Comparison of ENCODE assay signal across 3 worm cellular contexts in genomic region chrIII:7729534-7730061, ce11.
TF ChIP-seq lines count a peak whose summit lies in the region.

TSS of gene ZK112.4 (minus strand) at chrIII:7730011.

TF ChIP-seq in whole organism, L2 larva, 48 proteins besides CTCF, POLR2A, EP300 and RAD21 (continued from another document):
- TF ChIP-seq nhr-11 (tag; optimal IDR thresholded peaks at IDR 0.05; lab: Kevin White, UChicago) (peak; percentile 41), egl-27 (tag; optimal IDR thresholded peaks at IDR 0.05; lab: Kevin White, UChicago) (peak; percentile 75), nhr-129 (tag; optimal IDR thresholded peaks at IDR 0.05; lab: Kevin White, UChicago) (peak; percentile 86), alr-1 (tag; optimal IDR thresholded peaks at IDR 0.05; lab: Kevin White, UChicago) (no peak), sem-4 (tag; optimal IDR thresholded peaks at IDR 0.05; lab: Kevin White, UChicago) (peak; percentile 72), nhr-6 (tag; optimal IDR thresholded peaks at IDR 0.05; lab: Kevin White, UChicago) (peak; percentile 41), lin-39 (tag; optimal IDR thresholded peaks at IDR 0.05; lab: Kevin White, UChicago) (no peak), skn-1 (tag; optimal IDR thresholded peaks at IDR 0.05; lab: Kevin White, UChicago) (peak; percentile 21), mbf-1 (tag; optimal IDR thresholded peaks at IDR 0.05; lab: Kevin White, UChicago) (no peak), snpc-4 (tag; optimal IDR thresholded peaks at IDR 0.05; lab: Kevin White, UChicago) (peak; percentile 19), crh-2 (tag; optimal IDR thresholded peaks at IDR 0.05; lab: Kevin White, UChicago) (peak; percentile 70), lsy-2 (tag; optimal IDR thresholded peaks at IDR 0.05; lab: Kevin White, UChicago) (peak; percentile 49 to 77)

TF ChIP-seq in whole organism, L4 larva, 104 proteins besides CTCF, POLR2A, EP300 and RAD21 (continued from another document and continues in another):
- no peak for TF ChIP-seq spr-1 (tag; optimal IDR thresholded peaks at IDR 0.05; lab: Kevin White, UChicago)
- TF ChIP-seq fos-1 (tag; optimal IDR thresholded peaks at IDR 0.05; lab: Kevin White, UChicago) = no peak
- no peak for TF ChIP-seq skn-1 (tag; optimal IDR thresholded peaks at IDR 0.05; lab: Kevin White, UChicago)
- TF ChIP-seq mes-2 (tag; optimal IDR thresholded peaks at IDR 0.05; lab: Kevin White, UChicago; ENCODE audit: poor library complexity, severe bottlenecking) = no peak
- no peak for TF ChIP-seq mdt-29 (GFP tag; IDR thresholded peaks at IDR 0.05; lab: Robert Waterston, UW)
- peak; percentile 91 for TF ChIP-seq nhr-11 (tag; optimal IDR thresholded peaks at IDR 0.05; lab: Kevin White, UChicago)
- peak; percentile 49 for TF ChIP-seq hmg-1.1 (GFP tag; IDR thresholded peaks at IDR 0.05; lab: Robert Waterston, UW)
- no peak for TF ChIP-seq ceh-32 (tag; optimal IDR thresholded peaks at IDR 0.05; lab: Kevin White, UChicago; ENCODE audit: poor library complexity)
- no peak for TF ChIP-seq ceh-44 (GFP tag; IDR thresholded peaks at IDR 0.05; lab: Robert Waterston, UW)
- TF ChIP-seq nhr-6 (tag; optimal IDR thresholded peaks at IDR 0.05; lab: Kevin White, UChicago) = no peak
- TF ChIP-seq snpc-1.2 (GFP tag; IDR thresholded peaks at IDR 0.05; lab: Robert Waterston, UW) = no peak
- no peak for TF ChIP-seq ces-1 (GFP tag; optimal IDR thresholded peaks at IDR 0.05; lab: Kevin White, UChicago)
- TF ChIP-seq zfp-2 (tag; optimal IDR thresholded peaks at IDR 0.05; lab: Kevin White, UChicago) = no peak
- peak; percentile 26 for TF ChIP-seq mxl-3 (GFP tag; optimal IDR thresholded peaks at IDR 0.05; lab: Kevin White, UChicago)
- TF ChIP-seq hlh-30 (tag; optimal IDR thresholded peaks at IDR 0.05; lab: Kevin White, UChicago; ENCODE audit: insufficient read depth) = peak; percentile 76
- TF ChIP-seq ctbp-1 (GFP tag; IDR thresholded peaks at IDR 0.05; lab: Robert Waterston, UW) = peak; percentile 73; the same call in 1 of the 2 replicates
- no peak for TF ChIP-seq zip-11 (GFP tag; IDR thresholded peaks at IDR 0.05; lab: Robert Waterston, UW)
- no peak for TF ChIP-seq php-3 (GFP tag; IDR thresholded peaks at IDR 0.05; lab: Robert Waterston, UW)
- peak; percentile 48 for TF ChIP-seq F37D6.2 (tag; optimal IDR thresholded peaks at IDR 0.05; lab: Kevin White, UChicago)
- no peak for TF ChIP-seq lir-3 (tag; optimal IDR thresholded peaks at IDR 0.05; lab: Kevin White, UChicago)
- no peak for TF ChIP-seq Y105C5A.15 (GFP tag; IDR thresholded peaks at IDR 0.05; lab: Robert Waterston, UW)
- TF ChIP-seq T20F7.1 (GFP tag; optimal IDR thresholded peaks at IDR 0.05; lab: Kevin White, UChicago) = no peak
- peak; percentile 49; the same call in 1 of the 2 replicates for TF ChIP-seq egl-43 (GFP tag; IDR thresholded peaks at IDR 0.05; lab: Robert Waterston, UW)
- TF ChIP-seq saeg-2 (GFP tag; IDR thresholded peaks at IDR 0.05; lab: Robert Waterston, UW) = no peak
- no peak for TF ChIP-seq unc-130 (GFP tag; optimal IDR thresholded peaks at IDR 0.05; lab: Kevin White, UChicago)
- TF ChIP-seq ceh-62 (tag; optimal IDR thresholded peaks at IDR 0.05; lab: Kevin White, UChicago) = no peak
- 0 out of 2 replicates have a peak, but pooled peaks have one; percentile 47 for TF ChIP-seq zfp-3 (GFP tag; conservative IDR thresholded peaks at IDR 0.05; lab: Robert Waterston, UW)
- TF ChIP-seq lsy-2 (tag; optimal IDR thresholded peaks at IDR 0.05; lab: Kevin White, UChicago) = peak; percentile 62 to 67
- TF ChIP-seq nhr-28 (tag; optimal IDR thresholded peaks at IDR 0.05; lab: Kevin White, UChicago) = peak; percentile 69
- peak; percentile 72 for TF ChIP-seq ama-1 (optimal IDR thresholded peaks at IDR 0.05; lab: Kevin White, UChicago)
- peak in 1 of 2 experiments; percentile 98 for TF ChIP-seq unc-62 (GFP tag; optimal IDR thresholded peaks at IDR 0.05 in 1 of 2; lab: Kevin White, UChicago)
- no peak for TF ChIP-seq unc-62 (tag; optimal IDR thresholded peaks at IDR 0.05; lab: Kevin White, UChicago)
- no peak for TF ChIP-seq T26A8.4 (GFP tag; IDR thresholded peaks at IDR 0.05; lab: Robert Waterston, UW)
- TF ChIP-seq set-16 (GFP tag; IDR thresholded peaks at IDR 0.05; lab: Robert Waterston, UW) = peak; percentile 93
- no peak for TF ChIP-seq dpl-1 (GFP tag; optimal IDR thresholded peaks at IDR 0.05; lab: Kevin White, UChicago)
- TF ChIP-seq F49E8.2 (tag; optimal IDR thresholded peaks at IDR 0.05; lab: Kevin White, UChicago; ENCODE audit: borderline replicate concordance) = no peak
- no peak for TF ChIP-seq cey-2 (tag; optimal IDR thresholded peaks at IDR 0.05; lab: Kevin White, UChicago; ENCODE audit: borderline replicate concordance, insufficient read depth)
- TF ChIP-seq ceh-20 (GFP tag; IDR thresholded peaks at IDR 0.05; lab: Robert Waterston, UW) = no peak
- no peak for TF ChIP-seq daf-12 (tag; optimal IDR thresholded peaks at IDR 0.05; lab: Kevin White, UChicago)
- TF ChIP-seq madf-5 (GFP tag; IDR thresholded peaks at IDR 0.05; lab: Robert Waterston, UW) = 0 out of 4 replicates have a peak, but pooled peaks of 1 of the 2 experiments have one; percentile 10
- no peak for TF ChIP-seq lin-1 (GFP tag; IDR thresholded peaks at IDR 0.05; lab: Robert Waterston, UW)
- TF ChIP-seq daf-8 (GFP tag; IDR thresholded peaks at IDR 0.05; lab: Robert Waterston, UW) = no peak
- TF ChIP-seq daf-19 (GFP tag; conservative IDR thresholded peaks at IDR 0.05; lab: Robert Waterston, UW) = no peak
- no peak for TF ChIP-seq spr-3 (GFP tag; optimal IDR thresholded peaks at IDR 0.05; lab: Kevin White, UChicago)
- no peak for TF ChIP-seq Y5F2A.4 (GFP tag; optimal IDR thresholded peaks at IDR 0.05; lab: Kevin White, UChicago)
- no peak for TF ChIP-seq pqm-1 (tag; optimal IDR thresholded peaks at IDR 0.05; lab: Kevin White, UChicago)
- TF ChIP-seq ZK546.5 (tag; optimal IDR thresholded peaks at IDR 0.05; lab: Kevin White, UChicago) = no peak
- TF ChIP-seq zag-1 (tag; optimal IDR thresholded peaks at IDR 0.05; lab: Kevin White, UChicago) = no peak
- no peak for TF ChIP-seq nhr-111 (GFP tag; optimal IDR thresholded peaks at IDR 0.05; lab: Kevin White, UChicago)
- TF ChIP-seq lin-39 (tag; optimal IDR thresholded peaks at IDR 0.05; lab: Kevin White, UChicago) = no peak
- no peak for TF ChIP-seq lin-29 (GFP tag; IDR thresholded peaks at IDR 0.05; lab: Robert Waterston, UW)
- TF ChIP-seq nhr-237 (tag; optimal IDR thresholded peaks at IDR 0.05; lab: Kevin White, UChicago) = no peak
- TF ChIP-seq ZK337.2 (GFP tag; IDR thresholded peaks at IDR 0.05; lab: Robert Waterston, UW) = no peak
- no peak for TF ChIP-seq dmd-9 (GFP tag; IDR thresholded peaks at IDR 0.05; lab: Robert Waterston, UW)
- peak; percentile 52 for TF ChIP-seq rbr-2 (tag; optimal IDR thresholded peaks at IDR 0.05; lab: Kevin White, UChicago)
- no peak for TF ChIP-seq ztf-11 (tag; optimal IDR thresholded peaks at IDR 0.05; lab: Kevin White, UChicago)
- TF ChIP-seq daf-16 (GFP tag; optimal IDR thresholded peaks at IDR 0.05; lab: Kevin White, UChicago) = peak in 1 of 2 experiments; percentile 68
- peak; percentile 25 for TF ChIP-seq daf-16 (tag; optimal IDR thresholded peaks at IDR 0.05; lab: Kevin White, UChicago)
- TF ChIP-seq mep-1 (tag; optimal IDR thresholded peaks at IDR 0.05; lab: Kevin White, UChicago) = peak; percentile 90
- TF ChIP-seq hif-1 (tag; optimal IDR thresholded peaks at IDR 0.05; lab: Kevin White, UChicago) = peak in 1 of 2 experiments; percentile 23
- no peak for TF ChIP-seq lin-15B (tag; optimal IDR thresholded peaks at IDR 0.05; lab: Kevin White, UChicago)

TF ChIP-seq in whole organism, late embryonic, 69 proteins besides CTCF, POLR2A, EP300 and RAD21 (continued from another document):
- TF ChIP-seq dve-1 (tag; optimal IDR thresholded peaks at IDR 0.05; lab: Kevin White, UChicago) (peak; percentile 49), tbx-2 (tag; optimal IDR thresholded peaks at IDR 0.05; lab: Kevin White, UChicago) (peak; percentile 73), ceh-34 (tag; optimal IDR thresholded peaks at IDR 0.05; lab: Kevin White, UChicago) (peak; percentile 88), rnt-1 (tag; optimal IDR thresholded peaks at IDR 0.05; lab: Kevin White, UChicago) (peak; percentile 83), nhr-11 (tag; optimal IDR thresholded peaks at IDR 0.05; lab: Kevin White, UChicago) (no peak), ceh-45 (GFP tag; IDR thresholded peaks at IDR 0.05; lab: Robert Waterston, UW) (no peak), ceh-2 (tag; optimal IDR thresholded peaks at IDR 0.05; lab: Kevin White, UChicago) (peak; percentile 31), unc-55 (GFP tag; optimal IDR thresholded peaks at IDR 0.05; lab: Kevin White, UChicago) (peak; percentile 82), ceh-22 (tag; optimal IDR thresholded peaks at IDR 0.05; lab: Kevin White, UChicago) (no peak), ceh-6 (GFP tag; optimal IDR thresholded peaks at IDR 0.05; lab: Kevin White, UChicago) (no peak), che-1 (tag; optimal IDR thresholded peaks at IDR 0.05; lab: Kevin White, UChicago) (no peak), ref-2 (tag; optimal IDR thresholded peaks at IDR 0.05; lab: Kevin White, UChicago) (peak; percentile 63), gmeb-2 (tag; optimal IDR thresholded peaks at IDR 0.05; lab: Kevin White, UChicago) (no peak), fkh-10 (GFP tag; optimal IDR thresholded peaks at IDR 0.05; lab: Kevin White, UChicago) (no peak), T23F11.4 (GFP tag; optimal IDR thresholded peaks at IDR 0.05; lab: Kevin White, UChicago) (peak; percentile 36), ceh-24 (tag; optimal IDR thresholded peaks at IDR 0.05; lab: Kevin White, UChicago) (no peak), madf-2 (tag; optimal IDR thresholded peaks at IDR 0.05; lab: Kevin White, UChicago) (peak; percentile 32), syd-9 (tag; optimal IDR thresholded peaks at IDR 0.05; lab: Kevin White, UChicago) (peak; percentile 53), eyg-1 (tag; optimal IDR thresholded peaks at IDR 0.05; lab: Kevin White, UChicago) (no peak), elt-2 (tag; optimal IDR thresholded peaks at IDR 0.05; lab: Kevin White, UChicago) (peak; percentile 29), odd-2 (tag; optimal IDR thresholded peaks at IDR 0.05; lab: Kevin White, UChicago) (no peak), ceh-19 (GFP tag; optimal IDR thresholded peaks at IDR 0.05; lab: Kevin White, UChicago) (peak; percentile 3)
TF ChIP-seq in whole organism, late embryonic: peak in this region for 27.
